Worm (Caenorhabditis elegans): ENCODE measurements around the gene Y55F3C.10.

- no peak for TF ChIP-seq W03F9.2 (tag; optimal IDR thresholded peaks at IDR 0.05)
- TF ChIP-seq him-1 (tag; optimal IDR thresholded peaks at IDR 0.05) = no peak
Observed at ce11 chrIV:728095-728494, 8.8 kb upstream of the Y55F3C.10 start, which contains the start of gene Y55F3C.9.
